Worm (Caenorhabditis elegans): ENCODE data around the gene srbc-9.
"Not testable (repeated sequence)": the region's sequence is repeated elsewhere in the genome, so short reads cannot be mapped to it uniquely, and the experiment has no call there.

Gene srbc-9

DNA sequence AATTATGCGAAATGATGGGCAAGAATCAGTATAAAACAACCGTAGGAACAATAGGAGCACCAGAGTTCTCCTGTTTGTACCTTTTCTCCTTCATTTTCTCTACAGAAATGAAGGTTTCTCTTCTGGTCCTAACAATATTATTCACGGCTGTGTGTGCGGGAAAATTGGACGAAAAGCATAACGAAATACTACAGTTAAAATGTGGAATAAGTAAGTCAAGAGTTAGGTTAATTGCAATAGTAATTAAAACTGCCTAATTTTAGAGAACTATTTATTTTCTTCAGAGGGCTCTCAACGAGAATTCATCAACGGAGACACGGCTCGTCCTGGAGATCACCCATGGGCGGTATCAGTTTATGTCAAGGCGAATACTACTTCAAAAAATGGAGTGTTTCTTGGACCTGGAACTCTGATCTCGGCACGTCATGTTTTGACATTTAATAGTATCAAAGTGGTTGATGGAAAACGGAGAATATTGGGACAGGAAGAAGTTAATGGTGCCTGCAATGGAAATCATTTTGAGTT, 40.9 kb downstream of the srbc-9 start, which contains the start of gene try-12:
try-12 (plus strand) TSS at position 51 of the 525 bp plus-strand sequence.
- no peak for TF ChIP-seq ceh-83 (GFP tag; optimal IDR thresholded peaks at IDR 0.05)
- no peak for TF ChIP-seq ztf-11 (tag; optimal IDR thresholded peaks at IDR 0.05)
- no peak for TF ChIP-seq ces-1 (GFP tag; optimal IDR thresholded peaks at IDR 0.05)
- no peak for TF ChIP-seq unc-120 (tag; optimal IDR thresholded peaks at IDR 0.05; ENCODE audit: poor library complexity, severe bottlenecking)
- TF ChIP-seq tbx-8 (GFP tag; optimal IDR thresholded peaks at IDR 0.05), result no peak
- TF ChIP-seq nhr-28 (tag; optimal IDR thresholded peaks at IDR 0.05), result no peak
- TF ChIP-seq nhr-237 (tag; optimal IDR thresholded peaks at IDR 0.05), result no peak
- no peak for TF ChIP-seq nhr-76 (tag; optimal IDR thresholded peaks at IDR 0.05)
- TF ChIP-seq lin-13 (tag; optimal IDR thresholded peaks at IDR 0.05), result no peak
- TF ChIP-seq lsy-2 (tag; optimal IDR thresholded peaks at IDR 0.05), result no peak
- TF ChIP-seq unc-39 (tag; optimal IDR thresholded peaks at IDR 0.05), result no peak
- TF ChIP-seq sptf-1 (tag; optimal IDR thresholded peaks at IDR 0.05), result no peak
- no peak for TF ChIP-seq mab-5 (tag; optimal IDR thresholded peaks at IDR 0.05)
- no peak for TF ChIP-seq blmp-1 (tag; optimal IDR thresholded peaks at IDR 0.05)
- no peak for TF ChIP-seq unc-62 (GFP tag; optimal IDR thresholded peaks at IDR 0.05)
- TF ChIP-seq hlh-1 (tag; optimal IDR thresholded peaks at IDR 0.05), result no peak
- TF ChIP-seq elt-1 (tag; optimal IDR thresholded peaks at IDR 0.05; ENCODE audit: borderline replicate concordance, insufficient read depth), result no peak
- no peak for TF ChIP-seq ceh-39 (tag; optimal IDR thresholded peaks at IDR 0.05)

DNA sequence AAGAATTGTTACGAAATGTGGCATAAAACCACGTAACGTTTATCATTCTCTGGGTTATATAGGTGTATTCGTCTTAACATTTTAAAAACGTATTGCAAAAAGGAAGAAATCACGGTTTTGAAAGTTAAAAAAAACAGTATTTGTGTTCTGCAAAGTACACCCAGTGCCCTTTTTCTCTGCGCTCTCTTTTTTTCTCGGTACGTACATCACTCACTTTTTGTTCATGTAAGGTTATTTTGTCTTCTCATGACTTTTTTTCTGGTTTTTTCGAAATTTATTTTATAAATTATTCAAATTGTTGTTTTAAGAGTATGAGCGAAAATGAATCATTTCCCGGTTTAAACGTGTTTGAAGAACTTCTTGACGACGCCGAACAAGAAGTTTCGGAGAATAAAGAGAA, 43.3 kb downstream of the srbc-9 start, which contains the start of gene F25E5.5:
F25E5.5 (plus strand) TSS at position 301 of the 400 bp plus-strand sequence.
- TF ChIP-seq ztf-11 (tag; optimal IDR thresholded peaks at IDR 0.05), result no peak
- TF ChIP-seq cnd-1 (tag; optimal IDR thresholded peaks at IDR 0.05), result no peak
- TF ChIP-seq mls-2 (tag; optimal IDR thresholded peaks at IDR 0.05), result no peak
- TF ChIP-seq drap-1 (GFP tag; optimal IDR thresholded peaks at IDR 0.05), result no peak
- no peak for TF ChIP-seq elt-3 (tag; optimal IDR thresholded peaks at IDR 0.05)

DNA sequence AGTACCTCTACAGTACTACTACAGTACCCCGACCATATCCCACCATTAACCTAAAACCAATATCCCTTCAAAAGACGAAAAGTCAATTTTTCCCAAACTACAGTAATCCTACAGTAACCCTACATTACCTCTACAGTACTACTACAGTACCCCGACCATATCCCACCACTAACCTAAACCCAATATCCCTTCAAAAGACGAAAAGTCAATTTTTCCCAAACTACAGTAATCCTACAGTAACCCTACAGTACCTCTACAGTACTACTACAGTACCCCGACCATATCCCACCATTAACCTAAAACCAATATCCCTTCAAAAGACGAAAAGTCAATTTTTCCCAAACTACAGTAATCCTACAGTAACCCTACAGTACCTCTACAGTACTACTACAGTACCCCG, 45.9 kb downstream of the srbc-9 start, which contains the start of gene nhr-141:
nhr-141 (plus strand) TSS at position 331 of the 400 bp plus-strand sequence.
- TF ChIP-seq mls-2 (tag; optimal IDR thresholded peaks at IDR 0.05); unc-62 (GFP tag; optimal IDR thresholded peaks at IDR 0.05); pha-4 (tag; optimal IDR thresholded peaks at IDR 0.05): not testable (repeated sequence)

DNA sequence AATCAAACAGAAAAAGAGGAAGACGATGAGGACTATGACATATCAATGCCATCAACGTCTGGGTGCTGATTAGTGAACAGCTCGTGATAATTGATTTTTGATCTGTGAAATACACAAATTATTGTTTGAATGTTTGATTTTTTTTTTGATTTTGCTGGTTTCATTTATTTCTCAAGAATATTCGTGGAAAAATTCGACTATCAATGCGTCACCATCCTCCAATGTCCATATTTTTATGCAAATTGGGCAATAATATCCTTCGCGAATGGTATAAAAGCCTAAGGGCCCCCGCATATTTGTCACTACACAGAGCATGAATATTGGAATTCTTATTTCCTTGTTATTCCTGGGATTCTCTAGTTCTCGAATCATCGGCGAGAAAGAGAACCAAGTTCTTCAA, 50.4 kb downstream of the srbc-9 start, which contains the start of gene try-13:
try-13 (plus strand) TSS at position 301 of the 400 bp plus-strand sequence.
- TF ChIP-seq blmp-1 (tag; optimal IDR thresholded peaks at IDR 0.05) (no peak), ceh-43 (GFP tag; optimal IDR thresholded peaks at IDR 0.05) (no peak), pha-4 (tag; optimal IDR thresholded peaks at IDR 0.05) (no peak), ceh-39 (tag; optimal IDR thresholded peaks at IDR 0.05) (no peak), mep-1 (tag; optimal IDR thresholded peaks at IDR 0.05) (no peak), nhr-12 (tag; optimal IDR thresholded peaks at IDR 0.05) (no peak), ces-1 (GFP tag; optimal IDR thresholded peaks at IDR 0.05) (no peak)

Measured in whole organism, mixed stage, embryonic.